Worm (Caenorhabditis elegans) whole organism, young adult: ENCODE measurements around the gene lgc-22.

Experiments used
- C06A6.2 ChIP-seq: fragments of 200-800 bp; sonication (Bioruptor generic); conservative IDR thresholded peaks from 2 replicates; pipeline ENCODE4 v1.3.6; 2022; ENCODE audit warnings: missing genetic modification characterization, missing compliant biosample characterization
- F10E7.11 ChIP-seq: sonication (generic microtip); optimal IDR thresholded peaks from 2 replicates; lab custom pipeline; 2017; ENCODE audit warnings: mild to moderate bottlenecking, missing genetic modification characterization, moderate library complexity, missing compliant biosample characterization
- F22D6.2 ChIP-seq: sonication (generic microtip); optimal IDR thresholded peaks from 2 replicates; lab custom pipeline; 2016; ENCODE audit warnings: mild to moderate bottlenecking, missing genetic modification characterization, missing compliant biosample characterization
- F37B4.10 ChIP-seq: fragments of 200-800 bp; sonication (Bioruptor generic); IDR thresholded peaks from 2 replicates; pipeline ENCODE4 v1.3.6; 2022; ENCODE audit warnings: missing genetic modification characterization, missing compliant biosample characterization
- F39B2.1 ChIP-seq: fragments of 200-800 bp; sonication (Bioruptor generic); IDR thresholded peaks from 2 replicates; pipeline ENCODE4 v1.3.6; 2022; ENCODE audit warnings: missing genetic modification reagents, missing genetic modification characterization, missing compliant biosample characterization
- F49E8.2 ChIP-seq: sonication (generic microtip); optimal IDR thresholded peaks from 3 replicates; lab custom pipeline; 2017; ENCODE audit warnings: missing genetic modification characterization, mild to moderate bottlenecking, missing compliant biosample characterization, antibody characterized with exemption, moderate library complexity; ENCODE audit not compliant: insufficient read depth
- F57A8.1 ChIP-seq: fragments of 200-800 bp; sonication (Bioruptor generic); optimal IDR thresholded peaks from 2 replicates; lab custom pipeline; 2018; ENCODE audit warnings: mild to moderate bottlenecking, missing genetic modification characterization, moderate library complexity, missing compliant biosample characterization
- K11D2.4 ChIP-seq: fragments of 200-800 bp; sonication (Bioruptor generic); IDR thresholded peaks from 2 replicates; pipeline ENCODE4 v1.3.6; 2022; ENCODE audit warnings: missing genetic modification reagents, missing genetic modification characterization, missing compliant biosample characterization
- K12H6.12 ChIP-seq: fragments of 200-800 bp; sonication (Bioruptor generic); optimal IDR thresholded peaks from 2 replicates; lab custom pipeline; 2018; ENCODE audit warnings: mild to moderate bottlenecking, missing genetic modification characterization, missing compliant biosample characterization
- Y53G8AR.9 ChIP-seq: fragments of 200-800 bp; sonication (Bioruptor generic); conservative IDR thresholded peaks from 2 replicates; pipeline ENCODE4 v1.3.6; 2022; ENCODE audit warnings: missing genetic modification reagents, missing genetic modification characterization, missing compliant biosample characterization
- aptf-2 ChIP-seq: fragments of 200-800 bp; sonication (Bioruptor generic); conservative IDR thresholded peaks from 2 replicates; pipeline ENCODE4 v1.3.6; 2022; ENCODE audit warnings: missing genetic modification reagents, missing genetic modification characterization, missing compliant biosample characterization
- attf-3 ChIP-seq: fragments of 200-800 bp; sonication (Bioruptor generic); conservative IDR thresholded peaks from 2 replicates; pipeline ENCODE4 v1.3.6; 2022; ENCODE audit warnings: missing genetic modification reagents, missing genetic modification characterization, missing compliant biosample characterization
- dox-1 ChIP-seq: fragments of 200-800 bp; sonication (Bioruptor generic); IDR thresholded peaks from 2 replicates; pipeline ENCODE4 v1.3.6; 2022; ENCODE audit warnings: missing genetic modification reagents, missing genetic modification characterization, missing compliant biosample characterization
- dpff-1 ChIP-seq: sonication (generic microtip); optimal IDR thresholded peaks from 2 replicates; lab custom pipeline; 2017; ENCODE audit warnings: mild to moderate bottlenecking, missing genetic modification characterization, missing compliant biosample characterization
- egrh-3 ChIP-seq: fragments of 200-800 bp; sonication (Bioruptor generic); IDR thresholded peaks from 2 replicates; pipeline ENCODE4 v1.3.6; 2022; ENCODE audit warnings: missing genetic modification reagents, missing genetic modification characterization, missing compliant biosample characterization
- gei-17 ChIP-seq: fragments of 200-800 bp; sonication (Bioruptor generic); optimal IDR thresholded peaks from 2 replicates; lab custom pipeline; 2018; ENCODE audit warnings: mild to moderate bottlenecking, missing genetic modification characterization, missing compliant biosample characterization
- hmg-1.2 ChIP-seq: fragments of 200-800 bp; sonication (Bioruptor generic); IDR thresholded peaks from 2 replicates; pipeline ENCODE4 v1.3.6; 2022; ENCODE audit warnings: missing genetic modification reagents, missing genetic modification characterization, missing compliant biosample characterization
- hmg-20 ChIP-seq: fragments of 200-800 bp; sonication (Bioruptor generic); IDR thresholded peaks from 2 replicates; pipeline ENCODE4 v1.3.6; 2022; ENCODE audit warnings: missing genetic modification reagents, missing genetic modification characterization, missing compliant biosample characterization
- lin-26 ChIP-seq: fragments of 200-800 bp; sonication (Bioruptor generic); IDR thresholded peaks from 2 replicates; pipeline ENCODE4 v1.3.6; 2022; ENCODE audit warnings: missing genetic modification reagents, missing genetic modification characterization, missing compliant biosample characterization
- lin-40 ChIP-seq: sonication (generic microtip); optimal IDR thresholded peaks from 2 replicates; lab custom pipeline; 2016; ENCODE audit warnings: missing genetic modification characterization, mild to moderate bottlenecking, missing compliant biosample characterization, missing genotype, missing genetic modification reagents
- lsl-1 ChIP-seq: fragments of 200-800 bp; sonication (Bioruptor generic); optimal IDR thresholded peaks from 2 replicates; lab custom pipeline; 2018; ENCODE audit warnings: mild to moderate bottlenecking, missing genetic modification characterization, moderate library complexity, missing compliant biosample characterization
- madf-8 ChIP-seq: fragments of 200-800 bp; sonication (Bioruptor generic); conservative IDR thresholded peaks from 2 replicates; pipeline ENCODE4 v1.3.6; 2022; ENCODE audit warnings: missing genetic modification reagents, missing genetic modification characterization, missing compliant biosample characterization
- nfya-2 ChIP-seq: fragments of 200-800 bp; sonication (Bioruptor generic); IDR thresholded peaks from 2 replicates; pipeline ENCODE4 v1.3.6; 2022; ENCODE audit warnings: missing genetic modification reagents, missing genetic modification characterization, missing compliant biosample characterization
- nhr-120 ChIP-seq: fragments of 200-800 bp; sonication (Bioruptor generic); IDR thresholded peaks from 2 replicates; pipeline ENCODE4 v1.3.6; 2022; ENCODE audit warnings: missing genetic modification characterization, missing compliant biosample characterization
- nhr-27 ChIP-seq: fragments of 200-800 bp; sonication (Bioruptor generic); optimal IDR thresholded peaks from 2 replicates; lab custom pipeline; 2018; ENCODE audit warnings: mild to moderate bottlenecking, missing genetic modification characterization, moderate library complexity, missing compliant biosample characterization
- pha-4 ChIP-seq: fragments of 150-350 bp; sonication (generic microtip); optimal IDR thresholded peaks from 2 replicates; lab custom pipeline; 2014; ENCODE audit warnings: missing biosample characterization, missing genetic modification reagents, missing genetic modification characterization
- repo-1 ChIP-seq: sonication (generic microtip); optimal IDR thresholded peaks from 2 replicates; lab custom pipeline; 2017; ENCODE audit warnings: mild to moderate bottlenecking, missing genetic modification characterization, missing compliant biosample characterization
- snpc-1.1 ChIP-seq: sonication (generic microtip); optimal IDR thresholded peaks from 2 replicates; lab custom pipeline; 2017; ENCODE audit warnings: missing genetic modification characterization, mild to moderate bottlenecking, missing compliant biosample characterization, antibody characterized with exemption, moderate library complexity, missing genotype, missing genetic modification reagents; ENCODE audit not compliant: insufficient read depth
- snpc-4 ChIP-seq, 5 experiments: fragments of 150-350 bp in 1 of 5; sonication (generic microtip) in 4 of 5; optimal IDR thresholded peaks; 2 replicates each; lab custom pipeline; 2014 to 2018; ENCODE audit warnings: missing genetic modification characterization in 5 of 5, missing biosample characterization in 3 of 5, antibody characterized with exemption in 2 of 5, mild to moderate bottlenecking in 2 of 5, missing compliant biosample characterization in 2 of 5, missing genotype in 2 of 5, moderate library complexity in 2 of 5, missing genetic modification reagents in 1 of 5
- tlf-1 ChIP-seq: fragments of 200-800 bp; sonication (Bioruptor generic); optimal IDR thresholded peaks from 2 replicates; lab custom pipeline; 2018; ENCODE audit warnings: mild to moderate bottlenecking, missing genetic modification characterization, missing compliant biosample characterization
- zfh-2 ChIP-seq: fragments of 200-800 bp; sonication (Bioruptor generic); conservative IDR thresholded peaks from 2 replicates; pipeline ENCODE4 v1.3.6; 2022; ENCODE audit warnings: missing genetic modification reagents, missing genetic modification characterization, missing compliant biosample characterization
- ztf-22 ChIP-seq: fragments of 200-800 bp; sonication (Bioruptor generic); optimal IDR thresholded peaks from 2 replicates; lab custom pipeline; 2018; ENCODE audit warnings: mild to moderate bottlenecking, missing genetic modification characterization, moderate library complexity, missing compliant biosample characterization
- ztf-25 ChIP-seq: fragments of 200-800 bp; sonication (Bioruptor generic); IDR thresholded peaks from 2 replicates; pipeline ENCODE4 v1.3.6; 2022; ENCODE audit warnings: missing genetic modification reagents, missing genetic modification characterization, missing compliant biosample characterization

Gene lgc-22

DNA sequence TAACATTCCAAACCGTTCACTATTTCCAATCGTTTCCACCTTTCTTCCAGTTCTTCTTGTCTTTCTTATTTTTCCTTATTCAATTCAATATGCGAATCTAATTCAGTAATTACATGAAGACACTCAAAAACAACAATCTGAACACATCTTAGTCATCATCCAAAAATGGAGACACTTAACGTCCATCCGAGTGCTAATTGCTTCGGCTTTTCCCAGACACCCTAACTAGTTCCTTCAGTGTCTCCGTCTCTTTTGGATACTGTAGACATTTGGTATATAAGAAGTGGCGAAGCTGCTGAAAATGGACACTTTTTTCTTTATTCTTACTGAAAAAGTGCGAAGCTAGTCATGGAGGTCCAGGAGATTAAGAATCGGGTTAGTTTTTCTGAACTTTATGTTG, 38.1 kb upstream of the lgc-22 start, which contains the start of gene col-33:
TSS of gene col-33 (plus strand) at position 301 of the 400 bp plus-strand sequence.
- TF ChIP-seq C06A6.2 (no peak), ztf-22 (GFP tag; lab: Kevin White, UChicago) (no peak), F37B4.10 (GFP tag; lab: Robert Waterston, UW) (no peak), pha-4 (tag; lab: Kevin White, UChicago) (no peak), ztf-25 (no peak), Y53G8AR.9 (no peak)

DNA sequence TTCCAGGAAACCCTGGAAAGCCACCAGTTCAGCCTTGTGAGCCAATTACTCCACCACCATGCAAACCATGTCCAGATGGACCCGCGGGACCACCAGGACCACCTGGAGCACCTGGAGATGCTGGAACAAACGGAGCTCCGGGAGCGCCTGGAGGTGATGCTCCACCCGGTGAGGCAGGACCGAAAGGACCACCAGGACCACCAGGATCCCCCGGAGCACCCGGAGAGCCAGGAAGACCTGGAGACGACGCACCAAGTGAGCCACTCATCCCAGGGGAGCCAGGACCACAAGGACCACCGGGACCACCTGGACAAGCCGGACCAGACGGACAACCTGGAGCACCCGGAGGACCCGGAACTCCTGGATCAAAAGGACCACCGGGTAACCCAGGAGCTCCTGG, 36.5 kb upstream of the lgc-22 start:
- TF ChIP-seq lin-26 (GFP tag; lab: Robert Waterston, UW) (no peak), aptf-2 (no peak), madf-8 (GFP tag; lab: Robert Waterston, UW) (no peak), lsl-1 (GFP tag; lab: Kevin White, UChicago) (no peak), zfh-2 (GFP tag; lab: Robert Waterston, UW) (peak; percentile 96), nhr-27 (tag; lab: Kevin White, UChicago) (no peak), nhr-120 (GFP tag; lab: Robert Waterston, UW) (no peak), repo-1 (tag; lab: Kevin White, UChicago) (no peak), egrh-3 (GFP tag; lab: Robert Waterston, UW) (peak; percentile 97), attf-3 (GFP tag; lab: Robert Waterston, UW) (0 out of 2 replicates have a peak, but pooled peaks have one; percentile 1), hmg-20 (GFP tag; lab: Robert Waterston, UW) (no peak)

DNA sequence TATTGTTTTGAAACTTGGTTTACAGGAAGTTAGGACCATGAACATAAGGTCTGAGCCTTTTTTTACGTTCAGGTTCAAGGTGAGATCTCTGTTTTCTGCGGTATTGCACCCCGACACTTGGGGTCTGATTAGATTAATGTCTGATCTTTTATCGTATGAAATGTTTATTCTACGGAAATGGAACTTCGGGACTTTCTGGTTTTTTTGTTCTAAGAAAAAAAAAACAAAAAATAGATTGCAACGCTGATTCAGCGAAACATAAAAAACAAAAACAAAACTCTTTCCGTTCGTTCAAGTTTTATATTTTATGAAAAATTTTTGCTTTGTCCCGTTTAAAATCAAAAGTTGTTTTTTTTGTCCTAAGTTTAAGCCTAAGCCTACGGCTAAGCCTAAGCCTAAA, 35.9 kb upstream of the lgc-22 start, which contains the start of gene F36A4.5:
TSS of gene F36A4.5 (plus strand) at position 301 of the 400 bp plus-strand sequence.
- no peak for TF ChIP-seq F10E7.11
- TF ChIP-seq tlf-1 = no peak
- TF ChIP-seq dpff-1 (tag; lab: Kevin White, UChicago) = no peak
- no peak for TF ChIP-seq nhr-27 (tag; lab: Kevin White, UChicago)
- no peak for TF ChIP-seq hmg-1.2 (GFP tag; lab: Robert Waterston, UW)
- no peak for TF ChIP-seq C06A6.2
- TF ChIP-seq lin-26 (GFP tag; lab: Robert Waterston, UW) = no peak
- TF ChIP-seq lin-40 (tag; lab: Kevin White, UChicago) = no peak
- no peak for TF ChIP-seq lsl-1 (GFP tag; lab: Kevin White, UChicago)
- no peak for TF ChIP-seq K12H6.12 (tag; lab: Kevin White, UChicago)
- no peak for TF ChIP-seq F49E8.2
- no peak for TF ChIP-seq nfya-2 (GFP tag; lab: Robert Waterston, UW)
- no peak for TF ChIP-seq F22D6.2 (tag; lab: Kevin White, UChicago)
- no peak for TF ChIP-seq aptf-2
- no peak for TF ChIP-seq dox-1 (GFP tag; lab: Robert Waterston, UW)
- TF ChIP-seq gei-17 (GFP tag; lab: Kevin White, UChicago) = no peak
- TF ChIP-seq K11D2.4 (GFP tag; lab: Robert Waterston, UW) = no peak
- no peak for TF ChIP-seq F39B2.1 (GFP tag; lab: Robert Waterston, UW)

DNA sequence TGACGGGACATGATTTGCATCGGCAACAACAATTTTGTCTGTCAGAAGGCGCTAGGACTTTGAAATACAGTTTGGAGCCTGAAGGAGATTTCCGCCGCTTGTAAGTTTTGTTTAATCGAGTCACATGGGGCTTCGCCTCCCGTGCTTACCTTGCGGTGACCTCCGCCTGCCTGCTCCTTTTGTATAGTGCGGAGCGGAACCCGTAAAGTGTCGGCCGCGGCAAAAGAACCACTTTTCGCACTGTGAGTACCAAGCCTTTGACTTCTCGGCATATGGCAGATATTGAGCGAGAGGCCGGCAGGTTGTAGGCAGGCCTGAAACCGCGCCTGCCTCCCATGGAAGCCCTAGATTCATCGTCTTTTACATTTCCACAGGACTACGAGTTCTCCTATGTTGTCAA, 35.2 kb upstream of the lgc-22 start:
- peak; percentile 64 for TF ChIP-seq zfh-2 (GFP tag; lab: Robert Waterston, UW)
- peak; percentile 33 for TF ChIP-seq snpc-4 (GFP tag; optimal IDR thresholded peaks at IDR 0.05; lab: Kevin White, UChicago)
- TF ChIP-seq snpc-4 (tag; optimal IDR thresholded peaks at IDR 0.05; lab: Kevin White, UChicago) = peak in 2 of 4 experiments; percentile 8 to 83
- peak; percentile 43; the same call in 1 of the 2 replicates for TF ChIP-seq hmg-1.2 (GFP tag; lab: Robert Waterston, UW)
- TF ChIP-seq F57A8.1 (GFP tag; lab: Kevin White, UChicago) = no peak
- peak; percentile 41 for TF ChIP-seq snpc-1.1 (tag; lab: Kevin White, UChicago)
- TF ChIP-seq F39B2.1 (GFP tag; lab: Robert Waterston, UW) = no peak
